Fruit fly (Drosophila melanogaster) ovary, adult (tissue): ENCODE results near the gene Dip-C.

Experiments
- CG17801 ChIP-seq: fragments of 200-800 bp; optimal IDR thresholded peaks from 2 replicates; lab custom pipeline; 2019; ENCODE audit warnings: missing biosample characterization, mild to moderate bottlenecking, missing genetic modification characterization, moderate library complexity; ENCODE audit not compliant: partially characterized antibody

Gene Dip-C

DNA sequence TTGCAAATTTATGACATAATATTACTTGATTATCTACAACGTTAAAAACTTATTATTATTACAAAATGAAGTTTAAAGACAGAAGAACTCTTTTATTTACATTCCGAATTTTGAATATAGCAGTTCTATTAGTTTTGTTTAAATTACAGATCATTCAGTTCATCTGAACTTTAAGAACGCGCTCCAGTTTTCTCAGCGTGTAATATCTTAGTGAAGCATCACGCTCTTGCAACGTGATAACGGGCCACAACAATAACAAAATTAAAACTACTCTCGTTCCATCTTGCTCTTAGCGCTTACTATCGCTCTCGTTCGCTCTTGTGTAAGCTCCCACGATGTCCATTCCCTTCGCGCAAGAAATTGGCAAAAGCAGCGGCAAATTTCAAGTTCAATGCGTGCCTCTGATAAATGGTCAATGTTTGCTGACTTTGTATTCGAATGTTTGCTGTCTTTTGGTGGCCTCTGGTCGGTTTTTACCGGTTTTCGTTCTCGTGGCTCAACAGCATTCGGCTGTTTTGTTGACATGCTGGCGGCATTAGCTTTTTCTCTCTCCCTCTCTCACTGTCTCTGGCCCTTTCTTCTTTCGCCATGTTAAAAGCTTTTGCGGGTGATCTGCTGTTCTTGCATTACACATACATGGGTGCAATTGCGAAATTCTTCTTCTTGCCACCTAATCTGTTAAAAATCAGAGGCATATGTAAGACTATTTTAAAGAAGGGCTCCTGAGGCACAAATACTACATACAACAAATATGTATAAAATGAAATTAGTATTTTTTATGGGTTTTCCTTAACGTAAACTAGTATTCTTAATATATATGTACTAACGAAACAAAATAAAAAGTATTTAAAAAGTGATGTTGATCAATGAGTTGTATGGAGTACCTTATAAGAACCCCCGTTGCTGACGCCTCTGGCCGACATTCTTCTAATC, 29.3 kb upstream of the Dip-C start:
- TF ChIP-seq CG17801 (GFP tag; lab: Kevin White, UChicago) = peak; percentile 87

DNA sequence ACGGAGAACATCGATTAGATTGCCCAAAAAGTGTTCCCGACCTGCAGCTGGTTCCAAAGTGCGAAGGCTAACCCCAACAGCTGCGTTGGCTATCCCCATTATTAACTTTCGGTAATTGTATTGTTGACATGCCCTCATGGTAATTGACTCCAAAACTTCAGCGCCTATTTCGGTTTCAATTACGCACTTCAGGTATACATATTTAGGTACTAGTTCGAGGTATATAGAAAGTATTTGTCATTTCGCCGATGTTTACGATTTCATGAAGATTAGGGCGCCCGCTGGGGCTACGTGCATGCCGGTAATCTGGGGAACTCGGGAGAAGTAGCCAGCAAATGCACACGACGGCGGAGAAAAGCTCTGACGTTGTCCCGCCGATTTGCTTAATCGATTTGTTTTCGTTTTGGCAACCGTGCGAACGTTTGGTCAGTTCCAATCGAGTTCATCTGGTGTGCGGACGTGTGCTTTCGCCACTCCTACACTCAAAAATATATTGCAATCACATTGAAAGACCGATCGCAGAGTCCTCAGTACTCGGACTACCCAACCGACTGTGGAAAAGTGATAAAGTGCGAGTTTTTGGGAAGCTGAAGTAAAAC, 27.5 kb upstream of the Dip-C start:
- no peak for TF ChIP-seq CG17801 (GFP tag; lab: Kevin White, UChicago)

DNA sequence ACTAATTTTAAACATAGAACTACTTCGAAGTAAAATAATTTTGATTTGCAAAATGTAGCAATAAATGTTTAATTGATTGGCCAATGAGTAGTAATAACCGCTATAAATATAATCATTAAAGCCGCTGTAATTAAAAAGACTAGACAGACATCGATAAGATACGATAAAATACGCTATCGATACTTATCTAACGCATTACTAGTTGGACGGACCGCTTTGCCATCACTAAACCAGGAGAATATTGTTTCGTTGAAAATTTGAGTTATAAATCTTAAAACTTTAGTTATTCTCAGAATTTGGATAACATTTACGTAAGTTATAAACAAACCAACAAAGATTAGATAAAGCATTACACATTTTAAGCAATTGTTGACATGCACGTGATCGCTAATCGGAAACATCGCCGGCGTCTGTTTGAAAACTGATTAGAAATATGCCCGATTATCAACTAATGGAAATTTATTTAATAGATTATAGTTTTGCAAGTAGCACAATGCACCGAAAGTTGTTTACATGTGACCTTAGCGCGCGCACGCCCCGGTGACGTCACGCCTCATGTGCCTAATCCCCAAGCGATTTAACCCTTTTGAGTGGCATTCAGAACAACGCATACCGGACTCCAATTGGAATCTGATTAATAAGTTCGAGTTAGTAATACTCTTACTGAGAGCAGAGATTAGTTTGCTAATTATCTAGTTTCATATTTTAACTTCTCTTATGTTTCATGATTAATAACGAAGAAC, 26.0 kb upstream of the Dip-C start, which contains the start of gene Desat1:
Gene Desat1, plus strand, starts transcription at position 200 of the 743 bp plus-strand sequence.
- TF ChIP-seq CG17801 (GFP tag; lab: Kevin White, UChicago) = peak; percentile 3

DNA sequence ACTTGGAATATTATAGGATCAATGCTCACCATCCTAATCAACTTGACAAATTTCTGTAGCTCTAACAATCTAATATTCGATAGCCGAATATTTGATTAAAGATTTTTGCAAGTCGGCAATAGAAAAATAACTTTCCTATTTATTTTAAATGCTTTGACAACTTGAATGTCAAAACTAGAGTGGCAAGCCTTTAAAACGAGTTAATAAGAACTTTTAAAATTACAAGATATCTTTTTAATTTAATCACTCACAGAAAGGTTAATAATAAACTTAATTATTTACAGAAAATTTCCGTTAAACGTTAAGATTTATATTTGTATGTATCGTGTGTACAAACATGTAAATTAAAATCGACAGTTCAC, 25.5 kb upstream of the Dip-C start, which contains the start of the genes CG17207 and CG46427:
Gene CG17207, minus strand, starts transcription at position 101 of the 362 bp plus-strand sequence.
Gene CG46427, minus strand, starts transcription at position 101 of the 362 bp plus-strand sequence.
- no peak for TF ChIP-seq CG17801 (GFP tag; lab: Kevin White, UChicago)

DNA sequence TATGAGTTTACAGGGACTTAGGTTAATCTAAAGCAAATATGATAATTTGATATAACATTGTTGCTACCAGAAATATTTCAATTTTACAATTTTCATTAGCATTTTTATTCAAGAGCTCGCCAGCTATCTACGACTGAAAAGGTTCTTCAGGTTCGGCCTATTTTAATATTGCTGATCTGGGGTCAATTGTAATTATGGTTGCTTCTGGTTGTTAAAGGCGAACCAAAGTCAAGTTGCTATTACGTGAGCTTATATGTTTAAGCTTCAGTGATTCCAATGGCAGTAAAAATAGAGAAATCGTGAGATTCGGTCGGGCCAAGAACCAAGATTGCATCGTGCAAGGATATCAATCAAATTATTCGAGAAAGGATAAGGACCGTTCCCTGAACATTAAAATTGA, 22.4 kb upstream of the Dip-C start, which contains the start of gene Desat2:
Gene Desat2, plus strand, starts transcription at position 301 of the 400 bp plus-strand sequence.
- TF ChIP-seq CG17801 (GFP tag; lab: Kevin White, UChicago) = no peak

DNA sequence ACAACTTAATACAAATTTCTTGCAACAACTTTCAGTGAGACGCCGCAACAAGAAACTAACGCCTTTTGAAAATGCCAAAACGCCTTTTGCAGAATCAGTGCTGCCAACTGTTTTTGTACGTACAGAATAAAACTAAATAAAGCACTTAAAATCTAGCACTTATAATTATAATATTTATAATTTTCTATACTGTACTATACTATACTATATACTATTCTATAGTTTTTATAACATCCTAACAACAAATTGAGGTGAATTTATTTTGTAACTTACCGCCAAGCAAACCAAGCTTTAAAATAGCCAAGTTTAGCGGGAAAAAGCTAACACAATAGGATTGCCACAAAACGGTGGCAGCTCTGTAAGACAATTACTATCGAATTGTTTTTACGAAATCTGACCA, 20.2 kb upstream of the Dip-C start, which contains the start of the genes Aos1 and Srlp:
Gene Aos1, minus strand, starts transcription at position 59 of the 400 bp plus-strand sequence.
Gene Srlp, plus strand, starts transcription at position 335 of the 400 bp plus-strand sequence.
- peak; percentile 52 for TF ChIP-seq CG17801 (GFP tag; lab: Kevin White, UChicago)

DNA sequence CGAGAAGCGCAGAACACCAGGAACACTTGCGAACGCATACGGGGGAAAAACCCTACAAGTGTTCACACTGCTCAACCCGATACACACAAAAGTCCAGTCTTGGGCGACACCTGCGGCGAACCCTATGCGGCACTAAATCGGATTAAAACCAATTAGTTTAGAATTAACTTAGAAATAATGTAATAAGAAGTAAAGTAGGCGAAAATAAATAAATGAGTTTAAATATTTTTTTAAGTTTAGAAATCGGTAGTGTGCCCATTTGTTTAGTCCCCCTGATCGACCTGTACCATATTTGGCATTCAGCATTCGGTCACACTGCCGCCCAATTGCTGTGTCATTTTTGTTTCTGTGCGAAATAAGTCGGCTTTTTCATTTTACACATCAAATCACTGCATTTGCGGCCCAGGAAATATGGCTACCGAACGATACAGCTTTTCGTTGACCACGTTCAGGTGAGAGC, 17.5 kb upstream of the Dip-C start, which contains the start of gene Prosalpha2:
Gene Prosalpha2, plus strand, starts transcription at position 292 of the 460 bp plus-strand sequence.
- peak; percentile 21 for TF ChIP-seq CG17801 (GFP tag; lab: Kevin White, UChicago)

DNA sequence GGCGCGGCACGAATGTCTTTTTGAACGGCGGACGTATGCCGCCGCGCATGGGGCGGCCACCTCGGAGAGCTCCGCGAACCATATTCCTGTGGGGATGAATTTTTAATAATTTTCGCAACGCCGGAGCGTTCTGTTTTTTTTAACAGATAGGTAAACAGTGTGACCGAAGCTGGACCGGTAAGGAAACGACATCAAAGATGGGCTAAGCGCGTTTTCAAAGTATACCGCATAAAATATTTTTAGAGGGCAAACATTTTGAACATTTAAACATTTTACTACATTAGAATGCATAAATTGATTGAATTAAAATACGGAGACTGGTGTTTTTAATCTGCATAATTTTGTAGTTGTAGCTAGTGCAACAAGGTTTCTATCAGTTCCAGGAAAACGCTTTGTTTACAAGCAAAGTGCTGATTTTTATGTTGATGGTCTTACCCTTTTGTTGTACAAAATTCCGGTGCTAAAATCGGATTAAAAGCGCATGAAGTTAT, 15.6 kb upstream of the Dip-C start, which contains the start of the genes CG5641 and CG5245:
Gene CG5641, minus strand, starts transcription at position 163 of the 491 bp plus-strand sequence.
Gene CG5245, plus strand, starts transcription at position 441 of the 491 bp plus-strand sequence.
- no peak for TF ChIP-seq CG17801 (GFP tag; lab: Kevin White, UChicago)

DNA sequence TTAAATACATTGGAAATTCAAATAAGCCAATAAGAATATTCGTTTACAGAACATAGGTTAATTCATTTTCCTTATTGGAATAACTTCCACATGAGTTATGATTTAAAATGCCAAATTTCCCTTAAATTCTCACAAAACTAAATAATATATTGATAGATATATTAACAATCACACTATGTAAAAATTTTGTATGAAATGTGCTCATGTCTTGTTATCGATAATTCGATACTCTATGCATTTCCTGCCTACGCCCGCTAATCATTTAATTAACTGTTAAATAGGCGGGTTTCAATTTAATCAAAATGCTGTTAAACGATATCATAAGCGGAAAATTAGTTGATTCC, 12.7 kb upstream of the Dip-C start, which contains the start of gene NANS:
Gene NANS, plus strand, starts transcription at position 269 of the 344 bp plus-strand sequence.
- no peak for TF ChIP-seq CG17801 (GFP tag; lab: Kevin White, UChicago)

DNA sequence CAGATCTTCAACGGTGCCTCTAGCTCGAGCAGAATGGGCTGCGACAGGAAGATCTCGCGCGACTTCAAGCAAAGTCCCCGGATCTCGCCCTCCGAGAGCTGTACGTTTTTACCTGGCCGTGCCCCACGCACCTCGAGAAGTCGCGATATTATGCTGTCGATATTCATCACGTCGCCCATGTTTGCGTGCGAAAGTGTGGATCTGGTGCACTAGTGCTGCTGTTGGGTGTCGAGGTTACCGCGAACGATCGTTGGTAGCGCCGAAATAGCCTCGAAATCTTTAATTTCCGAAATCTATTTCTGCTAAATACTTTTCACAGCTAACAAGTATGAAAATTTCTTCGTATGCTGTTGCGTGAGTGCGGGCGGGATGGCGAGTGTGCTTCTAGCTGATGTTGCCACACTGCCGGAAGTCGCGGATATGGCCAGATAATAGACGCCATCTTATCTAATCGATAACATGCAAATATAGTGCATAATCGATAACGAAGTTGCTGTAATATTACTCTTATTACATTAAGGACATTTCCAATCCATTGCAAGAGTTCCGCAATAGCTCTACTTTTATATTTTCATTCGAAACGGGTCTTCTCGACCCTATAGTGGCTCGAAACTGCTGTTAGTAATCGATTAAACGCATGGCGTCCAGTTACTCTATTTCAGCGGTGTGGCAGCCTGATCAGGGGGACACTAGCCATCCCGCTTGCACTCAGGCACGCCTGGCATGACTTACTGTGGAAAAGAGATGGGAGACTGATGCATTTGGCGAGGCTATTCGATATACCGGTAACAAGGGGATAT, 12.2 kb upstream of the Dip-C start, which contains the start of gene Pp1-87B:
Gene Pp1-87B, minus strand, starts transcription at position 408 of the 800 bp plus-strand sequence.
- TF ChIP-seq CG17801 (GFP tag; lab: Kevin White, UChicago) = no peak

DNA sequence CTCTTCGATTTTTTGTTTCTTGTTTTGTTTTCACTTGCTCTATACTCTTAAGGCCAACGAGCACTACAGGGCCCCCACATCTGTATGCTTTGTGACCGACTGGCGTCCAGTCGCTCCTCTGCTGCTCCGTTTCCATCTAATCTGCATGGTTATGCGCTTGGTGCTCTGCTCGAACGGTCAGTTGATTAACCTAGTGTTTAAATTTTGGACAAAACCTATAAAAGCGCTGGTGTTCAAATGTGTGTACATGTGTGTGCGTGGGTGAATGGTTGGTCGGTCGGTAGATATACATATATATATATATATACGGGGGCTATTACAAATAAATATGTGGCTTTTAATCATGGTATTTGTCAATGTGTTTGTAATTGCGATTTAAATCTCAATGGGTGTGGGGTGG, 10.4 kb upstream of the Dip-C start:
- no peak for TF ChIP-seq CG17801 (GFP tag; lab: Kevin White, UChicago)

DNA sequence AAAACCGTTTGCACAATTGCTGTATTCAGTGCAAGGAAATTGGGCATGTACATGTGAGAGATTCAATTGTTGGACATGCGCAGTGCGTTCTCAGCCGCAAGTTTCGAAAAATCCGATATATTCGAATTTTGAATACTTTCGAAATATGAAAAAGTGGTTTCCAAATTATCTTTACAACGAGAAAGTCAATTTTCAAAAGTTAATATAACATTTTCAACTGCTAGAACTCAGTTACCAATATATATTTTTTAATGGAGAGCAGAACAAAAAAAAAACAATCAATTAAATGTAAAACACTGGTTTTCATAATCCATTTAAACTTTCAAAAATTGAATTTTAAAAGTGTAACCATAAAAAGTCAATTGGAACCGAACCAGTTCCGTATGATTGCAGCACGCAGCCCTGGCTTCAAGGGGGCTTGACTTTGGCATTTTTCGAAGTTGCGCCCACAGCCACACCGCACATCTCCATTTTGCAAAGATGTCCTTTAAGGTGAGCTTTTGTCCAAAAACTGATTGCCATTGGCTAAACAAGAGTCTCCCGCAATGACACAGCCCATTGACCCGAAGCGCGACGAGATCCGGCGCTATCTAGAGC, 8.9 kb upstream of the Dip-C start, which contains the start of the genes Scgbeta and CG17202:
Gene Scgbeta, minus strand, starts transcription at position 51 of the 597 bp plus-strand sequence.
Gene CG17202, plus strand, starts transcription at position 390 of the 597 bp plus-strand sequence.
- no peak for TF ChIP-seq CG17801 (GFP tag; lab: Kevin White, UChicago)

DNA sequence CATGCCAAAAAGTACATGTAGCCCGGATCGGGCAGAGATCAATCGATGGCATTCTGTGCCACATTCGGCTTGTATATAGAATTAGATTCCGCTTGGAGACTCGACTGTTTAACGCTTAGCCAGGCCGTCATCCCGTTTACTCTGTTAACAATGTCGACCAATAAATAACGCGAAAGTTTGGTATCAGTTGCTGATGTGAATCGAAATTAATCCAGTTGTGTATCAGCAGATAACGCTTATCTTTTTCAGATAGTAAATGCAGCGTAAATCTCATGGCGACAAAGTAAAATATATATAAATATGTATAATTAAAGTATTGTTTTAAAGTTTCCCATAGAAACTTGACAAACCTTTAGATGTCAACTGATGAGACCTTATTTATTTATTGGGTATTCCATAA, 2.1 kb downstream of the Dip-C start:
- no peak for TF ChIP-seq CG17801 (GFP tag; lab: Kevin White, UChicago)
